Worm (Caenorhabditis elegans) whole organism, late embryonic: ENCODE measurements around the gene ran-3.

Source experiments
- C08G9.2 ChIP-seq: sonication (generic microtip); optimal IDR thresholded peaks from 2 replicates; lab custom pipeline; 2016; ENCODE audit warnings: mild to moderate bottlenecking, missing genetic modification characterization, moderate library complexity, missing compliant biosample characterization
- ahr-1 ChIP-seq: sonication (generic microtip); optimal IDR thresholded peaks from 2 replicates; lab custom pipeline; 2016; ENCODE audit warnings: missing genetic modification characterization, missing compliant biosample characterization
- ceh-18 ChIP-seq: sonication (generic microtip); optimal IDR thresholded peaks from 2 replicates; lab custom pipeline; 2016; ENCODE audit warnings: missing genetic modification characterization, missing compliant biosample characterization
- ceh-2 ChIP-seq: sonication (generic microtip); optimal IDR thresholded peaks from 2 replicates; lab custom pipeline; 2016; ENCODE audit warnings: missing genotype, missing genetic modification characterization, missing compliant biosample characterization
- ceh-9 ChIP-seq: sonication (generic microtip); optimal IDR thresholded peaks from 2 replicates; lab custom pipeline; 2016; ENCODE audit warnings: mild to moderate bottlenecking, missing genetic modification characterization, inconsistent platforms, missing compliant biosample characterization
- dmd-4 ChIP-seq: sonication (generic microtip); optimal IDR thresholded peaks from 2 replicates; lab custom pipeline; 2016; ENCODE audit warnings: borderline replicate concordance, missing genetic modification characterization, missing compliant biosample characterization
- eyg-1 ChIP-seq: sonication (generic microtip); optimal IDR thresholded peaks from 2 replicates; lab custom pipeline; 2016; ENCODE audit warnings: missing genotype, missing genetic modification characterization, missing compliant biosample characterization
- fkh-10 ChIP-seq: fragments of 150-350 bp; optimal IDR thresholded peaks from 2 replicates; lab custom pipeline; 2014; ENCODE audit warnings: missing biosample characterization, missing genetic modification reagents, missing genetic modification characterization
- hlh-13 ChIP-seq: fragments of 200-800 bp; sonication (Bioruptor generic); optimal IDR thresholded peaks from 2 replicates; lab custom pipeline; 2018; ENCODE audit warnings: mild to moderate bottlenecking, missing genetic modification characterization, missing compliant biosample characterization
- lim-6 ChIP-seq: sonication (generic microtip); optimal IDR thresholded peaks from 2 replicates; lab custom pipeline; 2016; ENCODE audit warnings: missing genetic modification characterization, missing compliant biosample characterization
- mec-3 ChIP-seq: sonication (generic microtip); optimal IDR thresholded peaks from 2 replicates; lab custom pipeline; 2016; ENCODE audit warnings: borderline replicate concordance, missing genetic modification characterization, missing compliant biosample characterization
- nfya-1 ChIP-seq: sonication (generic microtip); optimal IDR thresholded peaks from 2 replicates; lab custom pipeline; 2017; ENCODE audit warnings: missing genetic modification characterization, mild to moderate bottlenecking, missing compliant biosample characterization, antibody characterized with exemption, moderate library complexity
- nhr-232 ChIP-seq: sonication (generic microtip); optimal IDR thresholded peaks from 2 replicates; lab custom pipeline; 2016; ENCODE audit warnings: missing genetic modification characterization, missing compliant biosample characterization
- odd-2 ChIP-seq: sonication (generic microtip); optimal IDR thresholded peaks from 2 replicates; lab custom pipeline; 2017; ENCODE audit warnings: antibody characterized with exemption, mild to moderate bottlenecking, missing genetic modification characterization, missing compliant biosample characterization
- pag-3 ChIP-seq: sonication (generic microtip); optimal IDR thresholded peaks from 2 replicates; lab custom pipeline; 2016; ENCODE audit warnings: missing compliant biosample characterization, missing genetic modification characterization, borderline replicate concordance
- pha-2 ChIP-seq: sonication (generic microtip); optimal IDR thresholded peaks from 2 replicates; lab custom pipeline; 2017; ENCODE audit warnings: mild to moderate bottlenecking, missing genetic modification characterization, missing compliant biosample characterization
- unc-3 ChIP-seq, 2 experiments: fragments of 200-800 bp in 1 of 2; sonication (Bioruptor generic) in 1 of 2; sonication (generic microtip) in 1 of 2; conservative IDR thresholded peaks in 1 of 2; optimal IDR thresholded peaks in 1 of 2; 2 replicates each; pipeline versions ENCODE4 v1.3.6 to Lab custom; 2016 to 2022; ENCODE audit warnings: missing compliant biosample characterization in 2 of 2, missing genetic modification characterization in 2 of 2, missing genetic modification reagents in 1 of 2
- unc-55 ChIP-seq: sonication (generic microtip); optimal IDR thresholded peaks from 2 replicates; lab custom pipeline; 2017; ENCODE audit warnings: missing biosample characterization, missing genetic modification reagents, missing genetic modification characterization

The ran-3 gene

DNA sequence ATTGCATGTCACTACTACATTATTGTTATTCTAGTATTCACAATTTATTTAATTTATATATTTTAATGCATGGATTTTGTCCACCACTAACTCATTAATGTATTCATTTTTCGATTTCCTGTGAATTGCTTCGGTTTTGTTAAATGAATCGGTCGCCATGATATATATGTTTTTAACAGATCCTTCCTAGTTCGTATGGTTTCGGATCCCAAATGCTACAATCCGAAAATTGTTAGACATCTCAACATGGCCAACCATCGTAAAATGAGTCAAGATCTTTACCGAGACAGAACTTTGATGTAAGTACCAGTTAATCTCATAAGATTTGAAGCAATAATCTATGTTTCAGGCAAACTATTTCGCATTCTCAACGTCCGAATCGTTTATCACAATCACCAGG lies 51.8 kb downstream of the ran-3 start:
- TF ChIP-seq unc-55 (GFP tag; lab: Kevin White, UChicago) (no peak), ceh-18 (tag; lab: Kevin White, UChicago) (no peak), hlh-13 (GFP tag; lab: Kevin White, UChicago) (no peak), pag-3 (tag; lab: Kevin White, UChicago) (no peak), mec-3 (no peak), ahr-1 (tag; lab: Kevin White, UChicago) (no peak), fkh-10 (GFP tag; lab: Kevin White, UChicago) (no peak), lim-6 (no peak), pha-2 (no peak), eyg-1 (tag; lab: Kevin White, UChicago) (no peak), C08G9.2 (tag; lab: Kevin White, UChicago) (no peak), odd-2 (tag; lab: Kevin White, UChicago) (no peak), dmd-4 (no peak), ceh-9 (tag; lab: Kevin White, UChicago) (no peak), unc-3 (GFP tag; conservative IDR thresholded peaks at IDR 0.05; lab: Robert Waterston, UW) (no peak), unc-3 (tag; optimal IDR thresholded peaks at IDR 0.05; lab: Kevin White, UChicago) (no peak), nhr-232 (tag; lab: Kevin White, UChicago) (no peak), ceh-2 (tag; lab: Kevin White, UChicago) (no peak), nfya-1 (tag; lab: Kevin White, UChicago) (no peak)
- TF ChIP-seq, all 69 proteins: peak for 0
